Fruit fly (Drosophila melanogaster): ENCODE results near the gene CG13358.

DNA sequence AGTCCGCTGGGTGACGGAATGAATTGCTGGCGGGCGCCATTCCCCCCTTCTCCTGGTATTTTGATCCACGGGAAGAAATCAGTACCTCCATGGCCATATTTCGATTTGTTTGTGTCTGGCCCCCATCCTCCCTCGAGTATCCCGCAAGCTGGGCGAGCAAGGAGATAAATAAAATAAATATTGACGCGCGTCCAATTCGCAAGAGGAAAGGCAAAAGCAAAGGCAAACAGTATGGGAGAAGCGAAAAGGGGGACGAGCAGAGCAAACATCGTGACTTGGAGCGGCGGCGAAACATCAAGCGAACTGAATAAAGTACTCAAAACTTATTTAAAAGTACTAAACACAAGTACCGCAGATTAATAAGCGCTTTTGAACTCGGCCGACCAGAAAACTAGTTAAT lies 36.8 kb downstream of the CG13358 start:
- TF ChIP-seq h (optimal IDR thresholded peaks at IDR 0.05), result no peak
- no peak for TF ChIP-seq psq (optimal IDR thresholded peaks at IDR 0.05)
- TF ChIP-seq ttk (optimal IDR thresholded peaks at IDR 0.05), result no peak
- TF ChIP-seq Sin3A (optimal IDR thresholded peaks at IDR 0.05), result no peak
- TF ChIP-seq Myc (optimal IDR thresholded peaks at IDR 0.05), result no peak

Measured in Kc167 (cell line).